Fruit fly (Drosophila melanogaster): ENCODE data around the gene AGO2.

dm6 chr3L:15516440-15516839 lies 37.5 kb upstream of the AGO2 start:
- no peak for TF ChIP-seq Dll (optimal IDR thresholded peaks at IDR 0.05)
- TF ChIP-seq psq (optimal IDR thresholded peaks at IDR 0.05): no peak
- no peak for TF ChIP-seq EcR (GFP tag; optimal IDR thresholded peaks at IDR 0.05)
